Worm (Caenorhabditis elegans) whole organism, L4/young adult: ENCODE results near the gene F23A7.8.

Source experiments
- W03F9.2 ChIP-seq: fragments of 150-350 bp; optimal IDR thresholded peaks from 2 replicates; lab custom pipeline; 2014; ENCODE audit warnings: missing biosample characterization, missing genetic modification characterization
- dao-5 ChIP-seq: sonication (generic microtip); optimal IDR thresholded peaks from 2 replicates; lab custom pipeline; 2016; ENCODE audit warnings: missing genotype, missing genetic modification characterization, moderate library complexity, missing compliant biosample characterization
- him-1 ChIP-seq: sonication (generic microtip); optimal IDR thresholded peaks from 2 replicates; lab custom pipeline; 2016; ENCODE audit warnings: missing genotype, missing genetic modification reagents, missing genetic modification characterization, missing compliant biosample characterization

Gene F23A7.8

ce11 chrX:16261993-16262392 is 48.8 kb downstream of the F23A7.8 start, which contains the start of gene sgk-1:
sgk-1 (minus strand) TSS chrX:16262122.
- no peak for TF ChIP-seq him-1
- no peak for TF ChIP-seq dao-5
- TF ChIP-seq W03F9.2 = no peak
